Fruit fly (Drosophila melanogaster) whole organism, embryonic: ENCODE data around the gene InR.
A peak's percentile ranks its signal among the peaks of the same experiment; 100 is the strongest.

Source experiments
- CG12104 ChIP-seq: fragments of 200-800 bp; sonication (Bioruptor generic); optimal IDR thresholded peaks from 3 replicates; lab custom pipeline; 2016; ENCODE audit warnings: missing biosample characterization, missing genetic modification characterization
- CG4360 ChIP-seq: fragments of 200-800 bp; sonication (Bioruptor generic); IDR thresholded peaks from 2 replicates; pipeline ENCODE4 v1.3.6; 2022; ENCODE audit warnings: missing biosample characterization, missing genetic modification characterization
- Lhr ChIP-seq: fragments of 200-800 bp; sonication (Bioruptor generic); optimal IDR thresholded peaks from 3 replicates; lab custom pipeline; 2017; ENCODE audit warnings: mild to moderate bottlenecking, missing biosample characterization, missing genetic modification reagents, missing genetic modification characterization
- PHDP ChIP-seq: fragments of 200-800 bp; sonication (Bioruptor generic); optimal IDR thresholded peaks from 3 replicates; lab custom pipeline; 2018; ENCODE audit warnings: missing biosample characterization, mild to moderate bottlenecking, missing genetic modification characterization, moderate library complexity
- disco-r ChIP-seq: fragments of 200-800 bp; sonication (Bioruptor generic); optimal IDR thresholded peaks from 2 replicates; lab custom pipeline; 2016; ENCODE audit warnings: missing biosample characterization, missing genetic modification characterization
- pzg ChIP-seq: fragments of 200-800 bp; sonication (Bioruptor generic); optimal IDR thresholded peaks from 3 replicates; lab custom pipeline; 2018; ENCODE audit warnings: missing biosample characterization, mild to moderate bottlenecking, missing genetic modification characterization, moderate library complexity
- tap ChIP-seq: fragments of 200-800 bp; optimal IDR thresholded peaks from 3 replicates; lab custom pipeline; 2019; ENCODE audit warnings: missing biosample characterization, mild to moderate bottlenecking, missing genetic modification characterization, moderate library complexity

DNA sequence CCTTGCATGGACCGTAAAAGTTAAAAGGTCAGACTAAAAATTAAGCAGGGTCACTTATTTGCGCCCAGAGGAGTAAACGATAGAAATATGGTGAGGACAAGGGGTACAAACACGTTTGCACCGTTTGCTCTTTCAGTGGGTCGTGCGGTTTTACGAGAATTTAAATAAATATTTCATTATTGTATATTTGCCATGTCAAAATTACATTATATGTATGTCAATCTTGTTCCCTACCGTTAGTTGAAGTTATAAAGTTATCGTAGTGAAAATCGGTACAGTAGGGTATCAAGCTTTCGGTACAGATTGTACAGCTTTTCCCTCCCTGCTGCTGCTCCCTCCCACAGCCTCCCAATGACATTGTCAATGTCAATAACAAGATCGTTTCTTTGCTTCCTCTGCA is 21.2 kb downstream of the InR start:
- TF ChIP-seq CG4360 (GFP tag; lab: Robert Waterston, UW) (no peak), disco-r (no peak), Lhr (GFP tag; lab: Kevin White, UChicago) (no peak), PHDP (tag; lab: Kevin White, UChicago) (peak; percentile 43), tap (tag; lab: Kevin White, UChicago) (no peak), CG12104 (GFP tag; lab: Kevin White, UChicago) (no peak), pzg (GFP tag; lab: Kevin White, UChicago) (no peak)
